Fruit fly (Drosophila melanogaster) S2 (cell line): ENCODE measurements around the gene CG18748.

Experiments used
- CG8478 ChIP-seq: fragments of >200 bp; optimal IDR thresholded peaks from 2 replicates; lab custom pipeline; 2018
- CTCF ChIP-seq, 2 experiments: fragments of >200 bp; optimal IDR thresholded peaks; 2 replicates each; lab custom pipeline; 2018

DNA sequence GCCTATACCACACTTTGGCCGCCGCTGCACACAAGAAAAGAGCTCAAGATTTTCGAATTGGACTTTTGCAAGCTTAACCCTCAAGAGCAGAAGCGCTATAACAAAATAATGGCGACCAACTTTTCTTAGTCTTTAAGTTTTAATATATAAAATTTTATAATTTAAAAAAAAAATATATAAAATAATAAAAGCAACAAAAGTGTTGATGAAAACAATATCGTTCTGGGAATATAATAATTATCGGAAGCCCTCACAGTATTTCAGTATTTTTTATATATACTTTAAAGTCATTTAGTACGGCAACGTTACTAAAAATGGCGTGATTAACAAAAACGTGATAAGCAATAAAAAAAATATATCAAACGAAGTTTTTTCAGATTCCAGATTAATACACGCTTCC is 28.2 kb downstream of the CG18748 start, which contains the start of gene Sp7:
- TF ChIP-seq CG8478 (lab: Kevin White, UChicago) = no peak
- TF ChIP-seq CTCF (optimal IDR thresholded peaks at IDR 0.05; lab: Kevin White, UChicago) = no peak
